Worm (Caenorhabditis elegans): Measurements from ENCODE around the gene mrpl-11.
A peak's percentile ranks its signal among the peaks of the same experiment; 100 is the strongest.

DNA sequence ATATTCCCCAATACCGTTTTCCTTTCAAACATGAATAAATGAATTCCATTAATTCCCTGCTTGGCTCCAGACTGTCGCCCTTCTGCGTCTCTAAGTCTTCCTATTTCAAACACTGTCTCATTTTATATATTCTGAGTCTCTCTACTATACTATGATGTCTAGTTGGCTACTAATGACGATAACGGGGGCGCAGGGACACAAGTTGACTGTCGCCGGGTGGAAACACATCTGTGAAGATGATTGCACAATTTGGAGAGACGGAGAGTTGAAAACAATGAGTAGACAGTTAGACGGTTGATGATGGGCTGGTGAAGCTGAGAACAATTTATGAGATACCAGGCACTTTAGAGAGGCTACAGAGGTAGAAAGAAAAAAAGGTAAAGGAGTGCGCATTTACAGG lies 32.0 kb downstream of the mrpl-11 start, which contains the start of gene sma-2:
- TF ChIP-seq unc-39 (tag; optimal IDR thresholded peaks at IDR 0.05) (no peak), ztf-11 (tag; optimal IDR thresholded peaks at IDR 0.05) (no peak), snpc-4 (tag; optimal IDR thresholded peaks at IDR 0.05) (no peak), mab-5 (tag; optimal IDR thresholded peaks at IDR 0.05) (no peak), nhr-76 (tag; optimal IDR thresholded peaks at IDR 0.05) (no peak), ceh-43 (GFP tag; optimal IDR thresholded peaks at IDR 0.05) (no peak), pha-4 (tag; optimal IDR thresholded peaks at IDR 0.05) (peak; percentile 50), mep-1 (tag; optimal IDR thresholded peaks at IDR 0.05) (no peak), ceh-39 (tag; optimal IDR thresholded peaks at IDR 0.05) (no peak), tbx-8 (GFP tag; optimal IDR thresholded peaks at IDR 0.05) (no peak), hlh-1 (tag; optimal IDR thresholded peaks at IDR 0.05) (no peak)
